Worm (Caenorhabditis elegans): Measurements from ENCODE around the gene gon-4.

Gene gon-4

ce11 chrIV:10151439-10151997 lies 46.1 kb upstream of the gon-4 start, which contains the start of gene copg-1 (continued):
- TF ChIP-seq madf-8 (GFP tag; conservative IDR thresholded peaks at IDR 0.05) (0 out of 2 replicates have a peak, but pooled peaks have one; percentile 6), akir-1 (GFP tag; optimal IDR thresholded peaks at IDR 0.05) (no peak), F23B12.7 (tag; optimal IDR thresholded peaks at IDR 0.05; ENCODE audit: insufficient read depth) (peak; percentile 25), lin-40 (tag; optimal IDR thresholded peaks at IDR 0.05) (peak; percentile 2), lin-35 (GFP tag; optimal IDR thresholded peaks at IDR 0.05) (peak in 1 of 3 experiments; percentile 16)

ce11 chrIV:10153479-10153878 lies 44.1 kb upstream of the gon-4 start:
- TF ChIP-seq fkh-3 (tag; optimal IDR thresholded peaks at IDR 0.05) (no peak), sptf-2 (GFP tag; optimal IDR thresholded peaks at IDR 0.05) (no peak), nfya-1 (tag; optimal IDR thresholded peaks at IDR 0.05; ENCODE audit: borderline replicate concordance, insufficient read depth) (no peak), lin-54 (GFP tag; optimal IDR thresholded peaks at IDR 0.05) (no peak), mcd-1 (GFP tag; IDR thresholded peaks at IDR 0.05) (no peak), ZK185.1 (tag; optimal IDR thresholded peaks at IDR 0.05; ENCODE audit: poor library complexity, severe bottlenecking) (no peak), mxl-1 (tag; optimal IDR thresholded peaks at IDR 0.05) (no peak), nhr-90 (tag; optimal IDR thresholded peaks at IDR 0.05) (no peak), egrh-3 (GFP tag; IDR thresholded peaks at IDR 0.05) (no peak), ztf-3 (GFP tag; optimal IDR thresholded peaks at IDR 0.05) (no peak), lsl-1 (GFP tag; optimal IDR thresholded peaks at IDR 0.05) (no peak), Y67H2A.10 (GFP tag; conservative IDR thresholded peaks at IDR 0.05) (no peak), bed-2 (GFP tag; IDR thresholded peaks at IDR 0.05) (no peak), him-1 (tag; optimal IDR thresholded peaks at IDR 0.05) (no peak), unc-130 (GFP tag; optimal IDR thresholded peaks at IDR 0.05) (no peak), B0261.1 (tag; optimal IDR thresholded peaks at IDR 0.05) (no peak)

ce11 chrIV:10155475-10155874 lies 42.1 kb upstream of the gon-4 start, which contains the start of gene ttr-54:
ttr-54 (plus strand) TSS chrIV:10155775.
- no peak for TF ChIP-seq sdz-38 (tag; optimal IDR thresholded peaks at IDR 0.05)
- no peak for TF ChIP-seq F37B4.10 (GFP tag; IDR thresholded peaks at IDR 0.05)
- no peak for TF ChIP-seq let-607 (tag; optimal IDR thresholded peaks at IDR 0.05)
- no peak for TF ChIP-seq somi-1 (GFP tag; optimal IDR thresholded peaks at IDR 0.05)
- no peak for TF ChIP-seq aptf-2 (GFP tag; conservative IDR thresholded peaks at IDR 0.05)
- TF ChIP-seq madf-6 (GFP tag; IDR thresholded peaks at IDR 0.05), result peak; percentile 48; the same call in 1 of the 2 replicates

- TF ChIP-seq lsl-1 (GFP tag; optimal IDR thresholded peaks at IDR 0.05) (peak; percentile 95), lin-54 (GFP tag; optimal IDR thresholded peaks at IDR 0.05) (peak; percentile 10), xnd-1 (tag; optimal IDR thresholded peaks at IDR 0.05) (peak; percentile 80), F49E8.2 (tag; optimal IDR thresholded peaks at IDR 0.05; ENCODE audit: insufficient read depth) (peak; percentile 31), chd-7 (tag; optimal IDR thresholded peaks at IDR 0.05) (no peak), ceh-91 (GFP tag; IDR thresholded peaks at IDR 0.05) (0 out of 2 replicates have a peak, but pooled peaks have one; percentile 33), C06A6.2 (GFP tag; conservative IDR thresholded peaks at IDR 0.05) (no peak), snpc-1.3 (tag; optimal IDR thresholded peaks at IDR 0.05; ENCODE audit: insufficient read depth) (peak; percentile 6), T07F8.4 (tag; optimal IDR thresholded peaks at IDR 0.05) (no peak), madf-8 (GFP tag; conservative IDR thresholded peaks at IDR 0.05) (peak; percentile 78), F33H1.4 (GFP tag; IDR thresholded peaks at IDR 0.05) (peak; percentile 90), dox-1 (GFP tag; IDR thresholded peaks at IDR 0.05) (0 out of 2 replicates have a peak, but pooled peaks have one; percentile 30), him-1 (tag; optimal IDR thresholded peaks at IDR 0.05) (peak; percentile 22), madf-6 (GFP tag; IDR thresholded peaks at IDR 0.05) (peak; percentile 90), pbrm-1 (GFP tag; IDR thresholded peaks at IDR 0.05) (peak; percentile 42; the same call in 1 of the 2 replicates), D2030.7 (GFP tag; IDR thresholded peaks at IDR 0.05) (peak; percentile 51), hsf-1 (GFP tag; IDR thresholded peaks at IDR 0.05) (no peak), snpc-4 (GFP tag; optimal IDR thresholded peaks at IDR 0.05) (no peak), snpc-4 (tag; optimal IDR thresholded peaks at IDR 0.05) (peak in 1 of 4 experiments; percentile 24), F23B12.7 (tag; optimal IDR thresholded peaks at IDR 0.05; ENCODE audit: insufficient read depth) (no peak)
These were observed 40.6 kb upstream of the gon-4 start for ce11 chrIV:10157034-10157433.

Measured in whole organism, young adult.